Fruit fly (Drosophila melanogaster) whole organism, wandering third instar larva: ENCODE data around the gene CG9632.

ENCODE experiments used
- CrebA ChIP-seq: fragments of 200-800 bp; sonication (Bioruptor generic); optimal IDR thresholded peaks from 2 replicates; lab custom pipeline; 2016; ENCODE audit warnings: missing biosample characterization, mild to moderate bottlenecking, missing genetic modification characterization, borderline replicate concordance
- Dfd ChIP-seq: fragments of >200 bp; optimal IDR thresholded peaks from 2 replicates; lab custom pipeline; 2017; ENCODE audit warnings: missing biosample characterization, missing genetic modification characterization
- Hnf4 ChIP-seq: fragments of 200-800 bp; sonication (Bioruptor generic); optimal IDR thresholded peaks from 2 replicates; lab custom pipeline; 2016; ENCODE audit warnings: missing biosample characterization, mild to moderate bottlenecking, missing genetic modification characterization
- Mio ChIP-seq: sonication (Bioruptor generic); optimal IDR thresholded peaks from 2 replicates; lab custom pipeline; 2016; ENCODE audit warnings: missing biosample characterization, missing genetic modification characterization
- N ChIP-seq: fragments of >200 bp; optimal IDR thresholded peaks from 2 replicates; lab custom pipeline; 2018; ENCODE audit warnings: missing biosample characterization, missing external identifiers, missing genetic modification characterization
- fru ChIP-seq: fragments of 200-800 bp; sonication (Bioruptor generic); optimal IDR thresholded peaks from 3 replicates; lab custom pipeline; 2016; ENCODE audit warnings: missing biosample characterization, mild to moderate bottlenecking, missing genetic modification characterization
- h ChIP-seq: fragments of 200-800 bp; sonication (Bioruptor generic); optimal IDR thresholded peaks from 3 replicates; lab custom pipeline; 2016; ENCODE audit warnings: missing biosample characterization, mild to moderate bottlenecking, missing genetic modification characterization
- lola ChIP-seq: fragments of >200 bp; optimal IDR thresholded peaks from 2 replicates; lab custom pipeline; 2017; ENCODE audit warnings: missing biosample characterization, missing genetic modification characterization
- pan ChIP-seq: fragments of >200 bp; optimal IDR thresholded peaks from 2 replicates; lab custom pipeline; 2017
- psq ChIP-seq: fragments of 200-800 bp; sonication (Bioruptor generic); optimal IDR thresholded peaks from 3 replicates; lab custom pipeline; 2017; ENCODE audit warnings: missing biosample characterization, mild to moderate bottlenecking, missing genetic modification characterization, moderate library complexity
- rgr ChIP-seq: fragments of 200-800 bp; sonication (Bioruptor generic); optimal IDR thresholded peaks from 3 replicates; lab custom pipeline; 2016; ENCODE audit warnings: missing biosample characterization, mild to moderate bottlenecking, missing genetic modification characterization
- sage ChIP-seq: fragments of 200-800 bp; sonication (Bioruptor generic); optimal IDR thresholded peaks from 2 replicates; lab custom pipeline; 2016; ENCODE audit warnings: missing biosample characterization, mild to moderate bottlenecking, missing genetic modification characterization
- sv ChIP-seq: fragments of 200-800 bp; sonication (Bioruptor generic); optimal IDR thresholded peaks from 3 replicates; lab custom pipeline; 2016; ENCODE audit warnings: missing biosample characterization, missing genetic modification characterization
- woc ChIP-seq: sonication (Bioruptor generic); optimal IDR thresholded peaks from 2 replicates; lab custom pipeline; 2016; ENCODE audit warnings: missing biosample characterization, mild to moderate bottlenecking, missing genetic modification characterization

dm6 chr3R:15872829-15873440, 12.9 kb downstream of the CG9632 start:
- TF ChIP-seq Mio (GFP tag; lab: Kevin White, UChicago) (no peak), lola (GFP tag; lab: Kevin White, UChicago) (no peak), woc (GFP tag; lab: Kevin White, UChicago) (no peak), Hnf4 (GFP tag; lab: Kevin White, UChicago) (no peak), psq (GFP tag; lab: Kevin White, UChicago) (no peak), Dfd (no peak), pan (lab: Kevin White, UChicago) (no peak), rgr (GFP tag; lab: Kevin White, UChicago) (no peak), CrebA (no peak), fru (no peak), h (no peak), sage (no peak), sv (GFP tag; lab: Kevin White, UChicago) (no peak), N (GFP tag; lab: Kevin White, UChicago) (no peak)
